Fruit fly (Drosophila melanogaster) whole organism: ENCODE data around the gene CG32295.

Source experiments
- CG8478 ChIP-seq: fragments of >200 bp; optimal IDR thresholded peaks from 2 replicates; lab custom pipeline; 2018; ENCODE audit warnings: inconsistent platforms
- Dll ChIP-seq: fragments of >200 bp; optimal IDR thresholded peaks from 2 replicates; lab custom pipeline; 2017
- EcR ChIP-seq, 2 experiments: fragments of >200 bp; optimal IDR thresholded peaks; 2 replicates each; lab custom pipeline; 2017; ENCODE audit warnings: missing biosample characterization in 2 of 2, missing genetic modification characterization in 2 of 2, missing genetic modification reagents in 2 of 2
- pan ChIP-seq: fragments of >200 bp; optimal IDR thresholded peaks from 2 replicates; lab custom pipeline; 2017
- psq ChIP-seq: fragments of >200 bp; optimal IDR thresholded peaks from 2 replicates; lab custom pipeline; 2017
- usp ChIP-seq: fragments of >200 bp; optimal IDR thresholded peaks from 2 replicates; lab custom pipeline; 2017; ENCODE audit warnings: missing biosample characterization, missing genetic modification characterization, mixed read lengths

Gene CG32295

dm6 chr3L:2532377-2532776 is 5.6 kb upstream of the CG32295 start:
- TF ChIP-seq Dll (no peak), pan (lab: Kevin White, UChicago) (no peak), EcR (GFP tag; optimal IDR thresholded peaks at IDR 0.05; lab: Kevin White, UChicago) (no peak)

dm6 chr3L:2531386-2532176 is 4.8 kb upstream of the CG32295 start:
- TF ChIP-seq pan (lab: Kevin White, UChicago) (no peak), CG8478 (lab: Kevin White, UChicago) (no peak), psq (lab: Kevin White, UChicago) (no peak), Dll (no peak), EcR (GFP tag; optimal IDR thresholded peaks at IDR 0.05; lab: Kevin White, UChicago) (no peak), usp (GFP tag; lab: Kevin White, UChicago) (no peak)

dm6 chr3L:2530635-2531034 is 3.9 kb upstream of the CG32295 start:
- TF ChIP-seq CG8478 (lab: Kevin White, UChicago) = no peak
- no peak for TF ChIP-seq psq (lab: Kevin White, UChicago)
- no peak for TF ChIP-seq pan (lab: Kevin White, UChicago)
- no peak for TF ChIP-seq usp (GFP tag; lab: Kevin White, UChicago)
- TF ChIP-seq Dll = no peak
- TF ChIP-seq EcR (GFP tag; optimal IDR thresholded peaks at IDR 0.05; lab: Kevin White, UChicago) = no peak

DNA sequence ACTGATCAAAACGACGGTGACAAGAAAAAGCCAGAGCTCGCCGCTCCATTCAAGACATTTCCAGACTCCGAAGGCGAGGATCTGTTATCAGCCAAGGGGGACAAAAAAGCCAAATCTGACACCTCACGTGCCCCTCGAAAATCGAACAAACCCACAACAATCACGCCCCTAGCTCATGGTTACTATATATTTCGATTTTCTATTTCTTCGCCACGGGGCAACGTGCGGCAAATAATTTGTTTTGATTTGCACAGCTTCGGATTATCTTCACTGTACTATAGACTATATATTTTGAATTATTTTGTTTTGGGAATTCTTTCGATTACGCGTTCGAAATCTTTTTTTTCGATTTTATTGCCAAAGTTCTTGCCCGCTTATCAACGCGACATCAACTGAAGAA is 3.3 kb upstream of the CG32295 start:
- TF ChIP-seq pan (lab: Kevin White, UChicago) = no peak
- no peak for TF ChIP-seq Dll
- no peak for TF ChIP-seq EcR (GFP tag; optimal IDR thresholded peaks at IDR 0.05; lab: Kevin White, UChicago)
- TF ChIP-seq CG8478 (lab: Kevin White, UChicago) = no peak
- no peak for TF ChIP-seq psq (lab: Kevin White, UChicago)
- no peak for TF ChIP-seq usp (GFP tag; lab: Kevin White, UChicago)

DNA sequence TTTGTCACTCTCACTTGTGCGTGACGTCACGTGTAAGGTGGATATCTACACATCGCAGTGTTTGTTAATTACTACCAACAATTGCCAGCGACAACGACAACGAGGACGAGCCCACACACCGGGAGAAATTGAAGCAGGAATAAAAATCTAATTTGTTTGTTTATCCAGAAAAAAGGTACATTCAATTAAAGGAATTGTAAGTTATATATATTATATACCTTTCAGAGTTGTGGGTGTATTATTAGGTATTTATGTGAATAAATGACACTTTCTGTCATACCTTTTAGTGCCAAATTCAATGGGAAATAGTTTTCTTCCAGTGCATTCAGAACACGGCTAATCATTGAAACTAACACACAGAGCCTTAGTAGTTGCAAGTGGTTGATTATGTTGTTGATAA is 11.6 kb downstream of the CG32295 start:
- TF ChIP-seq pan (lab: Kevin White, UChicago) = no peak
- TF ChIP-seq psq (lab: Kevin White, UChicago) = no peak
- no peak for TF ChIP-seq CG8478 (lab: Kevin White, UChicago)
- TF ChIP-seq EcR (GFP tag; optimal IDR thresholded peaks at IDR 0.05; lab: Kevin White, UChicago) = no peak
- TF ChIP-seq usp (GFP tag; lab: Kevin White, UChicago) = no peak
- TF ChIP-seq Dll = no peak

DNA sequence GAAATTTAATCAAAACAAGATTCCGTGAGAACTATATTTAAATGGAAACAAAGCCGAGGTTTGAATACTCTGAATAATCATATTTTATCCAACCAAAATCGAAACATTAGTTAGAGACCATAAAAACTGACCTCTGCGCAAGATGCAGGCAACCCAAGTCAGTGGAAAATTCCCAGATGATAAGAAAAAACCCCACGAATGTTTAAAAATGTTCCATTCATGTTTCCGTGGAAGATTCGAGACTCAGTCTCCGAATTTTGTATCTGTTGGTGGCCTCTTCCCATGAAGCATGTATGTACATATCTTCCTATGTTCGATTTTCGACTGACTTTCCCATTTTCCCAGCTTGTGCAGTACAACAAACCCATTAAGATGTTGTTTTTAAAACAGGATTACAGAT is 22.0 kb downstream of the CG32295 start:
- TF ChIP-seq Dll (no peak), psq (lab: Kevin White, UChicago) (no peak), pan (lab: Kevin White, UChicago) (no peak), usp (GFP tag; lab: Kevin White, UChicago) (no peak), CG8478 (lab: Kevin White, UChicago) (no peak), EcR (GFP tag; optimal IDR thresholded peaks at IDR 0.05; lab: Kevin White, UChicago) (no peak)

DNA sequence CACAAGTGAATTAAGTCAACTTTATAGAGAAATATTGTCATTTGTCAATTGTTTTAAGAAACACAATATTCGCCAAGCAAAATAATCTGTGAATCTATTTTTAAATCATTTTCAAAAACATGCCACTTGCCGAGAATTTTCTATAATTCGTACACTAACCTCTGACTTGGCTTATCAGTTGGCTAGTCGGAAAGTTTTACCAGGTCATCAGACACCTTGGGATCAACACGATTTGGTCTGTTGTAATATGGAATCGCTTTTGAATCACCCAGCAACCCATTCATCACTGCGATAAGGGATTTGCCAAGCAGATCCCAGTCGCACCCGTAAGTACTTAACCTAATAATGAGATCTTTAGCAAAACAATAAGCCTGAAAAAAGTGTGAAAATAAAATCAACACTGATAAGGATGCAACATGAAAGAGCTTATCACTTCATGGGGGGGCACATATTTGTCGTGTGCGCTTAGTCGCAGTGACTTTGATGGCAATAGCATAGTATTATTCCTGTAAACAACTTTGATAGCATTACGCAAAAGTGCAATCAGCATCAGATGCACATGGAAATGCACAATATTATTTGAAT is 22.6 kb downstream of the CG32295 start:
- TF ChIP-seq EcR (GFP tag; optimal IDR thresholded peaks at IDR 0.05; lab: Kevin White, UChicago) (no peak), psq (lab: Kevin White, UChicago) (no peak), pan (lab: Kevin White, UChicago) (no peak), usp (GFP tag; lab: Kevin White, UChicago) (no peak), CG8478 (lab: Kevin White, UChicago) (no peak), Dll (no peak)

dm6 chr3L:2503465-2503864 is 23.3 kb downstream of the CG32295 start, which contains the start of gene CG16758:
Gene CG16758, minus strand, starts transcription at chr3L:2503606.
- TF ChIP-seq usp (GFP tag; lab: Kevin White, UChicago) (no peak), psq (lab: Kevin White, UChicago) (no peak)

- TF ChIP-seq EcR (GFP tag; optimal IDR thresholded peaks at IDR 0.05; lab: Kevin White, UChicago) = no peak
- no peak for TF ChIP-seq CG8478 (lab: Kevin White, UChicago)
- no peak for TF ChIP-seq pan (lab: Kevin White, UChicago)
- no peak for TF ChIP-seq usp (GFP tag; lab: Kevin White, UChicago)
- TF ChIP-seq psq (lab: Kevin White, UChicago) = no peak
- TF ChIP-seq Dll = no peak
These were observed 25.0 kb downstream of the CG32295 start for dm6 chr3L:2501764-2502163.

DNA sequence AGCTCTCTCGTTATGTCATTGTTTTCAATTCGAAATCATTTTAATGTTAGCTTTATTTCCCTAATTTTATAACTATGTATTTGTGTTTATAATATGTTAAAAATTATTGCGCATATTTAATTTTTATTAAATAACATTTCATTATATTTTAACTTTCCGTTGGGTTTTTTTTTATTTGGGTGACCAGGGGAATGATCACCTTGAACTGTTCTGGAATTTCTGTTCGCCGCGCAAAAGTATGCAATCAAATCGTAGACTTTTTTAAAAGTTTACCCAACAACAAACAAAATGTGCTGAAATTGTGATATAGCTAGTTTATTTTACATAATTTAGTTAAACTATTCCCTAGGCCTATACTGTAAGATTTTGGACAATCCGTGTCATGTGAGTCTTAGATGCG is 27.7 kb downstream of the CG32295 start:
- TF ChIP-seq CG8478 (lab: Kevin White, UChicago) (no peak), usp (GFP tag; lab: Kevin White, UChicago) (no peak), pan (lab: Kevin White, UChicago) (no peak), Dll (no peak), EcR (GFP tag; optimal IDR thresholded peaks at IDR 0.05; lab: Kevin White, UChicago) (no peak), psq (lab: Kevin White, UChicago) (no peak)

- no peak for TF ChIP-seq usp (GFP tag; lab: Kevin White, UChicago)
- TF ChIP-seq pan (lab: Kevin White, UChicago) = no peak
- TF ChIP-seq EcR (GFP tag; optimal IDR thresholded peaks at IDR 0.05; lab: Kevin White, UChicago) = no peak
- no peak for TF ChIP-seq CG8478 (lab: Kevin White, UChicago)
- no peak for TF ChIP-seq psq (lab: Kevin White, UChicago)
- TF ChIP-seq Dll = no peak
These were observed 32.6 kb downstream of the CG32295 start for dm6 chr3L:2494183-2494541.
